Worm (Caenorhabditis elegans): ENCODE measurements around the gene F17C11.13.

Gene F17C11.13

DNA sequence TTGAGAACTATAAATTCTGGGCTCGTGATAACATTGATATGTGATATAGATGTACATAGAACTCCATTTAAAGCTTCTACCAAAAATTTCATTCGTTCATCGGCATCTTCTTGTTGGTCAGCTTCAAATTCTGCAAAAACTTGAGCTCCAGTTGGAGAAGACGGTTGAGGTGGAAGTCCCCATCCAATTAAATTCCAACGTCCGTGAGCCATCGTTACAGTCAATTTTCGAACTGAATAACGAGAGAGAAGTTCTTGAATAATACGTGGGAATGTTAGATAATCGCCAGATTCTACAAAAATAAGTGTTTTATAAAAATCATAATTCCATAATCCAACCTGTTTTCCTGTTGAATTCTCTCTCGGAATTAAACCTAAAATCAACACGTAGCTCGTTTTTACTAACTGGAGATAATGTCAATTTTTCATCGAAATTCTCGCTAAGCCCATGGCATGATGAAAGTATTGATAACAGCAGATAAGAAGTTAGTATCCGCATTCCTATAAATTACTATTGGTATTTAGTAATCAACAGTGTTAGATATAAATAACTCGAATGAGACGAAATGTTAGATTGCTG, 2.7 kb downstream of the F17C11.13 start, which contains the start of gene pigt-1 (continued):
- TF ChIP-seq lsy-2 (tag; optimal IDR thresholded peaks at IDR 0.05) (peak in 1 of 2 experiments; percentile 58), hmg-1.1 (GFP tag; IDR thresholded peaks at IDR 0.05) (no peak), set-16 (GFP tag; IDR thresholded peaks at IDR 0.05) (no peak), fkh-10 (GFP tag; optimal IDR thresholded peaks at IDR 0.05) (no peak), lin-39 (tag; optimal IDR thresholded peaks at IDR 0.05) (no peak), ZK546.5 (tag; optimal IDR thresholded peaks at IDR 0.05) (no peak), F10B5.3 (tag; optimal IDR thresholded peaks at IDR 0.05) (no peak), T20F7.1 (GFP tag; optimal IDR thresholded peaks at IDR 0.05) (peak; percentile 45), nhr-102 (tag; optimal IDR thresholded peaks at IDR 0.05) (peak; percentile 15), F44E2.7 (GFP tag; IDR thresholded peaks at IDR 0.05) (no peak), ztf-7 (tag; optimal IDR thresholded peaks at IDR 0.05) (no peak), hlh-11 (tag; optimal IDR thresholded peaks at IDR 0.05) (peak; percentile 5), nhr-10 (tag; optimal IDR thresholded peaks at IDR 0.05) (no peak), F37D6.2 (tag; optimal IDR thresholded peaks at IDR 0.05) (no peak), zip-11 (GFP tag; IDR thresholded peaks at IDR 0.05) (no peak), snpc-1.2 (GFP tag; IDR thresholded peaks at IDR 0.05) (no peak), lin-38 (GFP tag; IDR thresholded peaks at IDR 0.05) (peak; percentile 34; the same call in 1 of the 2 replicates), ceh-20 (GFP tag; IDR thresholded peaks at IDR 0.05) (no peak), hlh-30 (tag; optimal IDR thresholded peaks at IDR 0.05; ENCODE audit: insufficient read depth) (no peak), tra-1 (GFP tag; IDR thresholded peaks at IDR 0.05) (no peak), daf-19 (GFP tag; conservative IDR thresholded peaks at IDR 0.05) (no peak), nhr-237 (tag; optimal IDR thresholded peaks at IDR 0.05) (no peak), lim-7 (GFP tag; IDR thresholded peaks at IDR 0.05) (no peak), lin-13 (GFP tag; optimal IDR thresholded peaks at IDR 0.05) (no peak), hif-1 (tag; optimal IDR thresholded peaks at IDR 0.05) (no peak), tag-97 (GFP tag; IDR thresholded peaks at IDR 0.05) (no peak), Y105C5A.15 (GFP tag; IDR thresholded peaks at IDR 0.05) (no peak), sdz-12 (GFP tag; optimal IDR thresholded peaks at IDR 0.05) (no peak), duxl-1 (tag; optimal IDR thresholded peaks at IDR 0.05; ENCODE audit: poor library complexity) (no peak), nhr-48 (tag; optimal IDR thresholded peaks at IDR 0.05) (no peak), daf-16 (GFP tag; optimal IDR thresholded peaks at IDR 0.05) (peak; percentile 5 to 8), daf-16 (tag; optimal IDR thresholded peaks at IDR 0.05) (peak; percentile 63), fos-1 (tag; optimal IDR thresholded peaks at IDR 0.05) (no peak), lin-15B (tag; optimal IDR thresholded peaks at IDR 0.05) (no peak), ces-1 (GFP tag; optimal IDR thresholded peaks at IDR 0.05) (no peak), ama-1 (optimal IDR thresholded peaks at IDR 0.05) (no peak), ztf-11 (tag; optimal IDR thresholded peaks at IDR 0.05) (no peak), mdl-1 (tag; optimal IDR thresholded peaks at IDR 0.05) (no peak), zip-2 (tag; optimal IDR thresholded peaks at IDR 0.05) (no peak), mes-2 (tag; optimal IDR thresholded peaks at IDR 0.05; ENCODE audit: poor library complexity, severe bottlenecking) (peak; percentile 50), ceh-82 (tag; optimal IDR thresholded peaks at IDR 0.05) (no peak), mep-1 (tag; optimal IDR thresholded peaks at IDR 0.05) (no peak), mxl-3 (GFP tag; optimal IDR thresholded peaks at IDR 0.05) (no peak), mdt-29 (GFP tag; IDR thresholded peaks at IDR 0.05) (no peak), nhr-6 (tag; optimal IDR thresholded peaks at IDR 0.05) (no peak), nhr-77 (tag; optimal IDR thresholded peaks at IDR 0.05) (no peak), daf-8 (GFP tag; IDR thresholded peaks at IDR 0.05) (no peak), pqm-1 (tag; optimal IDR thresholded peaks at IDR 0.05) (no peak), zfp-2 (tag; optimal IDR thresholded peaks at IDR 0.05) (no peak), T26A8.4 (GFP tag; IDR thresholded peaks at IDR 0.05) (peak; percentile 42; the same call in 1 of the 2 replicates), Y75B8A.6 (GFP tag; IDR thresholded peaks at IDR 0.05) (no peak), ceh-28 (tag; optimal IDR thresholded peaks at IDR 0.05) (no peak), zag-1 (tag; optimal IDR thresholded peaks at IDR 0.05) (no peak)

Measured in whole organism, L4 larva.